Worm (Caenorhabditis elegans) whole organism, L2 larva: ENCODE results near the gene C05E4.15.

Source experiments
- C34F6.9 ChIP-seq: fragments of 150-350 bp; optimal IDR thresholded peaks from 2 replicates; lab custom pipeline; 2014; ENCODE audit warnings: missing biosample characterization, missing genetic modification characterization
- F13H6.1 ChIP-seq: sonication (generic microtip); optimal IDR thresholded peaks from 2 replicates; lab custom pipeline; 2016; ENCODE audit warnings: missing genetic modification characterization, missing compliant biosample characterization
- Y55F3AM.14 ChIP-seq: fragments of 200-800 bp; sonication (Bioruptor generic); optimal IDR thresholded peaks from 2 replicates; lab custom pipeline; 2018; ENCODE audit warnings: mild to moderate bottlenecking, missing genetic modification characterization, missing compliant biosample characterization
- ZK546.5 ChIP-seq: sonication (generic microtip); optimal IDR thresholded peaks from 2 replicates; lab custom pipeline; 2017; ENCODE audit warnings: missing biosample characterization, missing genetic modification characterization
- alr-1 ChIP-seq: fragments of 150-350 bp; optimal IDR thresholded peaks from 2 replicates; lab custom pipeline; 2014; ENCODE audit warnings: missing biosample characterization, missing genetic modification characterization
- ama-1 ChIP-seq: fragments of 150-350 bp; optimal IDR thresholded peaks from 2 replicates; lab custom pipeline; 2018; ENCODE audit warnings: inconsistent platforms
- blmp-1 ChIP-seq: sonication (generic microtip); optimal IDR thresholded peaks from 2 replicates; lab custom pipeline; 2017; ENCODE audit warnings: missing genetic modification characterization, mild to moderate bottlenecking, missing compliant biosample characterization, antibody characterized with exemption, moderate library complexity; ENCODE audit not compliant: insufficient read depth
- ceh-16 ChIP-seq: fragments of 150-350 bp; optimal IDR thresholded peaks from 2 replicates; lab custom pipeline; 2014; ENCODE audit warnings: missing biosample characterization, missing genetic modification characterization
- ceh-82 ChIP-seq: fragments of 150-350 bp; optimal IDR thresholded peaks from 2 replicates; lab custom pipeline; 2014; ENCODE audit warnings: missing biosample characterization, missing genetic modification characterization
- crh-2 ChIP-seq: sonication (generic microtip); optimal IDR thresholded peaks from 2 replicates; lab custom pipeline; 2017; ENCODE audit warnings: missing biosample characterization, missing genetic modification characterization
- egl-27 ChIP-seq: sonication (generic microtip); optimal IDR thresholded peaks from 3 replicates; lab custom pipeline; 2017; ENCODE audit warnings: missing biosample characterization, missing genetic modification reagents, missing genetic modification characterization
- elt-3 ChIP-seq: sonication (generic microtip); optimal IDR thresholded peaks from 2 replicates; lab custom pipeline; 2017; ENCODE audit warnings: missing biosample characterization, missing genetic modification characterization
- fos-1 ChIP-seq: fragments of 150-350 bp; optimal IDR thresholded peaks from 2 replicates; lab custom pipeline; 2014; ENCODE audit warnings: missing biosample characterization, missing genetic modification characterization
- gmeb-1 ChIP-seq: fragments of 150-350 bp; optimal IDR thresholded peaks from 2 replicates; lab custom pipeline; 2014; ENCODE audit warnings: missing biosample characterization, missing genetic modification characterization
- lin-11 ChIP-seq: fragments of 150-350 bp; sonication (generic microtip); optimal IDR thresholded peaks from 2 replicates; lab custom pipeline; 2014; ENCODE audit warnings: missing biosample characterization, missing genetic modification characterization, inconsistent platforms, mixed read lengths
- lin-13 ChIP-seq: fragments of 150-350 bp; optimal IDR thresholded peaks from 2 replicates; lab custom pipeline; 2014; ENCODE audit warnings: missing biosample characterization, missing genetic modification reagents, missing genetic modification characterization
- lsy-2 ChIP-seq, 2 experiments: fragments of 150-350 bp in 1 of 2; sonication (generic microtip) in 1 of 2; optimal IDR thresholded peaks; 2 replicates each; lab custom pipeline; 2014 to 2017; ENCODE audit warnings: missing biosample characterization in 2 of 2, missing genetic modification characterization in 2 of 2
- mab-5 ChIP-seq: fragments of 150-350 bp; optimal IDR thresholded peaks from 2 replicates; lab custom pipeline; 2014; ENCODE audit warnings: missing biosample characterization, missing genetic modification characterization
- mdl-1 ChIP-seq, 2 experiments: fragments of 150-350 bp in 1 of 2; sonication (generic microtip) in 1 of 2; optimal IDR thresholded peaks; 2 replicates each; lab custom pipeline; 2017; ENCODE audit warnings: missing biosample characterization in 2 of 2, missing genetic modification characterization in 2 of 2
- nhr-10 ChIP-seq: sonication (generic microtip); optimal IDR thresholded peaks from 2 replicates; lab custom pipeline; 2017; ENCODE audit warnings: missing biosample characterization, missing genetic modification characterization
- nhr-11 ChIP-seq: fragments of 150-350 bp; optimal IDR thresholded peaks from 2 replicates; lab custom pipeline; 2014; ENCODE audit warnings: missing biosample characterization, missing genetic modification characterization
- nhr-12 ChIP-seq: fragments of 150-350 bp; optimal IDR thresholded peaks from 2 replicates; lab custom pipeline; 2014; ENCODE audit warnings: missing biosample characterization, missing genetic modification characterization
- nhr-129 ChIP-seq: fragments of 150-350 bp; optimal IDR thresholded peaks from 2 replicates; lab custom pipeline; 2014; ENCODE audit warnings: missing biosample characterization, missing genetic modification characterization
- nhr-21 ChIP-seq: fragments of 150-350 bp; optimal IDR thresholded peaks from 2 replicates; lab custom pipeline; 2014; ENCODE audit warnings: missing biosample characterization, missing genetic modification characterization
- nhr-237 ChIP-seq: fragments of 150-350 bp; optimal IDR thresholded peaks from 2 replicates; lab custom pipeline; 2014; ENCODE audit warnings: missing biosample characterization, missing genetic modification characterization
- nhr-25 ChIP-seq: fragments of 150-350 bp; sonication (generic microtip); optimal IDR thresholded peaks from 3 replicates; lab custom pipeline; 2014; ENCODE audit warnings: missing biosample characterization, missing genetic modification characterization
- nhr-6 ChIP-seq: fragments of 150-350 bp; optimal IDR thresholded peaks from 2 replicates; lab custom pipeline; 2014; ENCODE audit warnings: missing biosample characterization, missing genetic modification characterization
- nhr-77 ChIP-seq: fragments of 150-350 bp; optimal IDR thresholded peaks from 2 replicates; lab custom pipeline; 2014; ENCODE audit warnings: missing biosample characterization, missing genetic modification characterization
- peb-1 ChIP-seq: fragments of 150-350 bp; optimal IDR thresholded peaks from 2 replicates; lab custom pipeline; 2014; ENCODE audit warnings: missing biosample characterization, missing genetic modification characterization
- sem-4 ChIP-seq: fragments of 150-350 bp; optimal IDR thresholded peaks from 2 replicates; lab custom pipeline; 2014; ENCODE audit warnings: missing biosample characterization, missing genetic modification reagents, missing genetic modification characterization
- skn-1 ChIP-seq: sonication (generic microtip); optimal IDR thresholded peaks from 2 replicates; lab custom pipeline; 2017; ENCODE audit warnings: missing biosample characterization, missing genetic modification characterization
- sma-3 ChIP-seq: sonication (generic microtip); optimal IDR thresholded peaks from 2 replicates; lab custom pipeline; 2016; ENCODE audit warnings: missing genetic modification reagents, missing genetic modification characterization, missing compliant biosample characterization
- sma-9 ChIP-seq, 2 experiments: fragments of 150-350 bp in 1 of 2; sonication (generic microtip) in 1 of 2; optimal IDR thresholded peaks; 2 replicates each; lab custom pipeline; 2014 to 2016; ENCODE audit warnings: missing genetic modification characterization in 2 of 2, mild to moderate bottlenecking in 1 of 2, missing biosample characterization in 1 of 2, missing compliant biosample characterization in 1 of 2, missing genetic modification reagents in 1 of 2, moderate library complexity in 1 of 2
- snpc-4 ChIP-seq: fragments of 150-350 bp; optimal IDR thresholded peaks from 2 replicates; lab custom pipeline; 2014; ENCODE audit warnings: missing biosample characterization, missing genetic modification characterization
- unc-55 ChIP-seq: fragments of 150-350 bp; sonication (generic microtip); optimal IDR thresholded peaks from 3 replicates; lab custom pipeline; 2014; ENCODE audit warnings: missing biosample characterization, missing genetic modification reagents, missing genetic modification characterization
- unc-62 ChIP-seq: fragments of 150-350 bp; optimal IDR thresholded peaks from 2 replicates; lab custom pipeline; 2014; ENCODE audit warnings: missing biosample characterization, missing genetic modification reagents, missing genetic modification characterization
- zag-1 ChIP-seq: fragments of 150-350 bp; optimal IDR thresholded peaks from 2 replicates; lab custom pipeline; 2014; ENCODE audit warnings: missing biosample characterization, missing genetic modification characterization
- ztf-1 ChIP-seq: fragments of 200-800 bp; sonication (Bioruptor generic); conservative IDR thresholded peaks from 2 replicates; pipeline ENCODE4 v1.3.6; 2022; ENCODE audit warnings: missing genetic modification characterization, missing compliant biosample characterization
- ztf-11 ChIP-seq: sonication (generic microtip); optimal IDR thresholded peaks from 2 replicates; lab custom pipeline; 2017; ENCODE audit warnings: missing biosample characterization, missing genetic modification characterization
- ztf-4 ChIP-seq: fragments of 150-350 bp; optimal IDR thresholded peaks from 2 replicates; lab custom pipeline; 2014; ENCODE audit warnings: missing biosample characterization, missing genetic modification characterization

C05E4.15 gene

ce11 chrV:741820-742219, 19.3 kb downstream of the C05E4.15 start, which contains the start of gene C05E4.7:
Gene C05E4.7, plus strand, starts transcription at chrV:742120.
- TF ChIP-seq gmeb-1 (no peak), egl-27 (tag; lab: Kevin White, UChicago) (no peak), fos-1 (tag; lab: Kevin White, UChicago) (no peak), ztf-11 (no peak)

- TF ChIP-seq mab-5 (tag; lab: Kevin White, UChicago) (no peak), zag-1 (tag; lab: Kevin White, UChicago) (no peak), ama-1 (no peak), peb-1 (tag; lab: Kevin White, UChicago) (no peak), egl-27 (tag; lab: Kevin White, UChicago) (no peak), mdl-1 (tag; optimal IDR thresholded peaks at IDR 0.05; lab: Kevin White, UChicago) (no peak), ceh-82 (tag; lab: Kevin White, UChicago) (no peak), nhr-10 (tag; lab: Kevin White, UChicago) (no peak), unc-62 (GFP tag; lab: Kevin White, UChicago) (no peak), sem-4 (tag; lab: Kevin White, UChicago) (no peak), nhr-21 (no peak), skn-1 (tag; lab: Kevin White, UChicago) (no peak), nhr-77 (tag; lab: Kevin White, UChicago) (no peak), ceh-16 (tag; lab: Kevin White, UChicago) (no peak), lin-11 (tag; lab: Kevin White, UChicago) (no peak), elt-3 (tag; lab: Kevin White, UChicago) (no peak), alr-1 (tag; lab: Kevin White, UChicago) (no peak)
- TF ChIP-seq, all 48 proteins: peak for 0
These were observed 22.4 kb downstream of the C05E4.15 start, which contains the start of gene srj-24 for ce11 chrV:738770-739169. Gene srj-24, minus strand, starts transcription at chrV:738870.

- TF ChIP-seq nhr-11 (tag; lab: Kevin White, UChicago), result no peak
- TF ChIP-seq, all 48 proteins: peak for 0
These were observed 25.0 kb downstream of the C05E4.15 start, which contains the start of gene srj-25 for ce11 chrV:736171-736570. Gene srj-25, minus strand, starts transcription at chrV:736271.

- no peak for TF ChIP-seq ZK546.5 (tag; lab: Kevin White, UChicago)
- TF ChIP-seq ztf-1 (GFP tag; lab: Robert Waterston, UW), result no peak
- TF ChIP-seq nhr-129 (tag; lab: Kevin White, UChicago), result peak; percentile 96
- TF ChIP-seq ama-1, result peak; percentile 82
- no peak for TF ChIP-seq ceh-16 (tag; lab: Kevin White, UChicago)
- TF ChIP-seq gmeb-1, result peak; percentile 82
- TF ChIP-seq nhr-12 (tag; lab: Kevin White, UChicago), result no peak
- peak; percentile 89 for TF ChIP-seq ztf-4 (tag; lab: Kevin White, UChicago)
- TF ChIP-seq crh-2 (tag; lab: Kevin White, UChicago), result peak; percentile 94
- no peak for TF ChIP-seq nhr-237 (tag; lab: Kevin White, UChicago)
- TF ChIP-seq nhr-25, result peak; percentile 85
- TF ChIP-seq nhr-77 (tag; lab: Kevin White, UChicago), result peak; percentile 39
- peak in 1 of 2 experiments; percentile 80 for TF ChIP-seq lsy-2 (tag; optimal IDR thresholded peaks at IDR 0.05; lab: Kevin White, UChicago)
- TF ChIP-seq sem-4 (tag; lab: Kevin White, UChicago), result peak; percentile 48
- peak; percentile 14 for TF ChIP-seq blmp-1
- TF ChIP-seq nhr-21, result peak; percentile 95
- TF ChIP-seq sma-3 (GFP tag; lab: Kevin White, UChicago), result peak; percentile 97
- peak; percentile 97 for TF ChIP-seq F13H6.1 (tag; lab: Kevin White, UChicago)
- TF ChIP-seq lin-13 (GFP tag; lab: Kevin White, UChicago), result peak; percentile 33
- TF ChIP-seq nhr-10 (tag; lab: Kevin White, UChicago), result peak; percentile 13
- no peak for TF ChIP-seq unc-55 (GFP tag; lab: Kevin White, UChicago)
- TF ChIP-seq sma-9 (GFP tag; optimal IDR thresholded peaks at IDR 0.05; lab: Kevin White, UChicago), result peak; percentile 99
- TF ChIP-seq sma-9 (tag; optimal IDR thresholded peaks at IDR 0.05; lab: Kevin White, UChicago), result peak; percentile 46
- TF ChIP-seq zag-1 (tag; lab: Kevin White, UChicago), result no peak
- TF ChIP-seq peb-1 (tag; lab: Kevin White, UChicago), result no peak
- TF ChIP-seq fos-1 (tag; lab: Kevin White, UChicago), result peak; percentile 83
- TF ChIP-seq mdl-1 (tag; optimal IDR thresholded peaks at IDR 0.05; lab: Kevin White, UChicago), result peak; percentile 97 to 98
- TF ChIP-seq egl-27 (tag; lab: Kevin White, UChicago), result peak; percentile 74
- TF ChIP-seq unc-62 (GFP tag; lab: Kevin White, UChicago), result peak; percentile 11
- TF ChIP-seq skn-1 (tag; lab: Kevin White, UChicago), result no peak
- TF ChIP-seq mab-5 (tag; lab: Kevin White, UChicago), result peak; percentile 62
- TF ChIP-seq Y55F3AM.14, result peak; percentile 94
- TF ChIP-seq snpc-4 (tag; lab: Kevin White, UChicago), result peak; percentile 42
- TF ChIP-seq nhr-6 (tag; lab: Kevin White, UChicago), result peak; percentile 49
- TF ChIP-seq C34F6.9 (tag; lab: Kevin White, UChicago), result peak; percentile 51
These were observed 29.8 kb downstream of the C05E4.15 start for ce11 chrV:731330-731729.
